Worm (Caenorhabditis elegans) whole organism, mixed stage, embryonic: Measurements from ENCODE around the gene K08H2.3.

Experiments used
- bed-3 ChIP-seq: fragments of 200-800 bp; sonication (Bioruptor generic); optimal IDR thresholded peaks from 3 replicates; lab custom pipeline; 2018; ENCODE audit warnings: mild to moderate bottlenecking, missing genetic modification characterization, moderate library complexity, missing compliant biosample characterization
- ceh-43 ChIP-seq: fragments of 200-800 bp; sonication (Bioruptor generic); optimal IDR thresholded peaks from 2 replicates; lab custom pipeline; 2018; ENCODE audit warnings: mild to moderate bottlenecking, missing genetic modification characterization, moderate library complexity, missing compliant biosample characterization
- elt-1 ChIP-seq: sonication (generic microtip); optimal IDR thresholded peaks from 2 replicates; lab custom pipeline; 2017; ENCODE audit warnings: missing genetic modification characterization, mild to moderate bottlenecking, missing compliant biosample characterization, antibody characterized with exemption, moderate library complexity, borderline replicate concordance; ENCODE audit not compliant: insufficient read depth
- hlh-1 ChIP-seq: fragments of 150-350 bp; optimal IDR thresholded peaks from 2 replicates; lab custom pipeline; 2014; ENCODE audit warnings: missing biosample characterization, missing genetic modification reagents, missing genetic modification characterization
- lin-13 ChIP-seq: fragments of 150-350 bp; optimal IDR thresholded peaks from 2 replicates; lab custom pipeline; 2014; ENCODE audit warnings: missing biosample characterization, missing genetic modification characterization
- lin-32 ChIP-seq: fragments of 200-800 bp; sonication (Bioruptor generic); optimal IDR thresholded peaks from 2 replicates; lab custom pipeline; 2018; ENCODE audit warnings: mild to moderate bottlenecking, missing genetic modification characterization, missing compliant biosample characterization
- lsy-2 ChIP-seq: fragments of 150-350 bp; optimal IDR thresholded peaks from 2 replicates; lab custom pipeline; 2014; ENCODE audit warnings: missing biosample characterization, missing genetic modification characterization
- mep-1 ChIP-seq: fragments of 150-350 bp; optimal IDR thresholded peaks from 2 replicates; lab custom pipeline; 2017; ENCODE audit warnings: missing biosample characterization, missing genetic modification reagents, missing genetic modification characterization, inconsistent platforms
- nhr-12 ChIP-seq: fragments of 150-350 bp; optimal IDR thresholded peaks from 2 replicates; lab custom pipeline; 2014; ENCODE audit warnings: missing biosample characterization, missing genetic modification characterization
- nhr-28 ChIP-seq: fragments of 150-350 bp; optimal IDR thresholded peaks from 2 replicates; lab custom pipeline; 2014; ENCODE audit warnings: missing biosample characterization, missing genetic modification characterization
- nhr-76 ChIP-seq: sonication (generic microtip); optimal IDR thresholded peaks from 2 replicates; lab custom pipeline; 2017; ENCODE audit warnings: missing biosample characterization, missing genetic modification characterization
- snpc-4 ChIP-seq: fragments of 150-350 bp; optimal IDR thresholded peaks from 2 replicates; lab custom pipeline; 2014; ENCODE audit warnings: missing biosample characterization, missing genetic modification characterization
- unc-39 ChIP-seq: fragments of 150-350 bp; optimal IDR thresholded peaks from 2 replicates; lab custom pipeline; 2014; ENCODE audit warnings: missing biosample characterization, missing genetic modification characterization

K08H2.3 gene

DNA sequence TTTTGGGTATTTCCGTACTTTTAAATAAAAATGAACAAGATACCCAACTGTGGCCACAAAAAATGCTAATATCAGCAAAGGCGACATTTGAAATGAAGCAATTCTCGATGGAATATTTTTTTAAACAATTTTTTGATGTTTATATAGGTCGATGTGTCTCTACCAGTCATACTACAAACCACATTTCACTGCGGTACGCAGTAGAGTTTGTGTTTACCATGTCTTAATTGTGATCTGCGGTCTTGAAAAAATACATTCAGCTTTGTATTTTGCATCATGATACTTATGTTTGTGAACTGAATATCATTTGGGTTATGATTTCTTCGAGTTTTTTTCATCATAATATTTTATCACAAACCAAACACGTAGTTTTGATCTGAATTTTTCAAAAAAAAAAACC lies 46.9 kb downstream of the K08H2.3 start, which contains the start of gene cyp-14A4:
Gene cyp-14A4 (minus strand): TSS at position 107 of the 400 bp plus-strand sequence.
- TF ChIP-seq bed-3 (GFP tag; lab: Kevin White, UChicago) (no peak), lsy-2 (tag; lab: Kevin White, UChicago) (no peak), mep-1 (no peak), nhr-28 (no peak)

DNA sequence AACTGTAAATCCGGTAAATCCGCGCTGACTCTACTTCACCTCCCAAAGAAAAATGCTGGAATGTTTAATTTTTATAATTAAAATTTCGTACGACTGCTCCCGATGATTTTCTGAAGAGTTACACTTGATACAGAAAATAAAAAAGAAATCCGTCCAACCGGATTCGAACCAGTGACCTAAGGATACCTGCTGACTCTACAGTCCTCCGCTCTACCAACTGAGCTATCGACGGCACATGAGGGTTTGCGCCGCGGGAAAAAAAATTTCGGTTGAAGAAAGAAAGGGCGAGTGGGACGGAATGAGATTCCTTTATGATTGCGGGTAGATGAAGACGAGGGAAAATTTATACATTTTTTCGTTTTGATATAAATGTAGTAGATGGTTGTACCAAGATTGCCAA lies 47.4 kb downstream of the K08H2.3 start:
- TF ChIP-seq nhr-76 (tag; lab: Kevin White, UChicago) = no peak
- no peak for TF ChIP-seq nhr-12 (tag; lab: Kevin White, UChicago)
- no peak for TF ChIP-seq ceh-43 (GFP tag; lab: Kevin White, UChicago)
- no peak for TF ChIP-seq lin-13
- TF ChIP-seq snpc-4 (tag; lab: Kevin White, UChicago) = no peak
- TF ChIP-seq lin-32 (GFP tag; lab: Kevin White, UChicago) = no peak
- no peak for TF ChIP-seq unc-39 (tag; lab: Kevin White, UChicago)
- no peak for TF ChIP-seq elt-1 (tag; lab: Kevin White, UChicago)

- no peak for TF ChIP-seq hlh-1 (tag; lab: Kevin White, UChicago)
- TF ChIP-seq snpc-4 (tag; lab: Kevin White, UChicago) = no peak
- TF ChIP-seq, all 35 proteins: peak for 0
These were observed 49.3 kb downstream of the K08H2.3 start, which contains the start of gene R04D3.2 for ce11 chrX:13286533-13286932. R04D3.2 (minus strand) TSS chrX:13286633.
